Fruit fly (Drosophila melanogaster) whole organism, embryonic: ENCODE measurements around the gene CG14154.

ENCODE experiments used
- Abd-B ChIP-seq: fragments of 200-800 bp; sonication (Bioruptor generic); optimal IDR thresholded peaks from 2 replicates; lab custom pipeline; 2018; ENCODE audit warnings: missing biosample characterization, mild to moderate bottlenecking, missing genetic modification characterization, moderate library complexity
- Atf-2 ChIP-seq: fragments of 200-800 bp; sonication (Bioruptor generic); optimal IDR thresholded peaks from 2 replicates; lab custom pipeline; 2016; ENCODE audit warnings: missing biosample characterization, missing genetic modification characterization
- CG10209 ChIP-seq: fragments of 200-800 bp; sonication (Bioruptor generic); optimal IDR thresholded peaks from 3 replicates; lab custom pipeline; 2017; ENCODE audit warnings: missing biosample characterization, mild to moderate bottlenecking, missing genetic modification characterization, missing genetic modification reagents
- CG10366 ChIP-seq: fragments of 200-800 bp; sonication (Bioruptor generic); IDR thresholded peaks from 2 replicates; pipeline ENCODE4 v1.3.6; 2022; ENCODE audit warnings: missing biosample characterization, missing genetic modification characterization
- CG10565 ChIP-seq: fragments of 200-800 bp; sonication (Bioruptor generic); optimal IDR thresholded peaks from 3 replicates; lab custom pipeline; 2016; ENCODE audit warnings: missing biosample characterization, mild to moderate bottlenecking, missing genetic modification characterization
- CG11504 ChIP-seq: fragments of 200-800 bp; sonication (Bioruptor generic); optimal IDR thresholded peaks from 3 replicates; lab custom pipeline; 2019; ENCODE audit warnings: missing biosample characterization, mild to moderate bottlenecking, missing genetic modification characterization, moderate library complexity
- CG11723 ChIP-seq: fragments of 200-800 bp; sonication (Bioruptor generic); optimal IDR thresholded peaks from 2 replicates; lab custom pipeline; 2017; ENCODE audit warnings: missing biosample characterization, mild to moderate bottlenecking, missing genetic modification characterization
- CG12769 ChIP-seq: fragments of 200-800 bp; sonication (Bioruptor generic); optimal IDR thresholded peaks from 2 replicates; lab custom pipeline; 2019; ENCODE audit warnings: missing biosample characterization, mild to moderate bottlenecking, missing genetic modification characterization, moderate library complexity
- CG14441 ChIP-seq: fragments of 200-800 bp; sonication (Bioruptor generic); IDR thresholded peaks from 2 replicates; pipeline ENCODE4 v1.3.6; 2022; ENCODE audit warnings: missing biosample characterization, missing genetic modification characterization
- CG1529 ChIP-seq: fragments of 200-800 bp; sonication (Bioruptor generic); optimal IDR thresholded peaks from 3 replicates; lab custom pipeline; 2018; ENCODE audit warnings: missing biosample characterization, missing genetic modification characterization
- CG1647 ChIP-seq: fragments of 200-800 bp; sonication (Bioruptor generic); optimal IDR thresholded peaks from 3 replicates; lab custom pipeline; 2016; ENCODE audit warnings: missing biosample characterization, missing genetic modification characterization
- CG16863 ChIP-seq: fragments of 200-800 bp; sonication (Bioruptor generic); optimal IDR thresholded peaks from 3 replicates; lab custom pipeline; 2016; ENCODE audit warnings: missing biosample characterization, missing genetic modification characterization
- CG17186 ChIP-seq: fragments of 200-800 bp; sonication (Bioruptor generic); optimal IDR thresholded peaks from 3 replicates; lab custom pipeline; 2017; ENCODE audit warnings: missing biosample characterization, missing genetic modification reagents, missing genetic modification characterization
- CG17359 ChIP-seq: fragments of 200-800 bp; sonication (Bioruptor generic); optimal IDR thresholded peaks from 3 replicates; lab custom pipeline; 2018; ENCODE audit warnings: missing biosample characterization, mild to moderate bottlenecking, missing genetic modification characterization, moderate library complexity
- CG33213 ChIP-seq: fragments of 200-800 bp; sonication (Bioruptor generic); optimal IDR thresholded peaks from 3 replicates; lab custom pipeline; 2016; ENCODE audit warnings: missing biosample characterization, missing genetic modification characterization
- CG3847 ChIP-seq: fragments of 200-800 bp; sonication (Bioruptor generic); IDR thresholded peaks from 2 replicates; pipeline ENCODE4 v1.3.6; 2022; ENCODE audit warnings: missing biosample characterization, missing genetic modification characterization
- CG43689 ChIP-seq: fragments of 200-800 bp; sonication (Bioruptor generic); IDR thresholded peaks from 2 replicates; pipeline ENCODE4 v1.3.6; 2022; ENCODE audit warnings: missing biosample characterization, missing genetic modification characterization
- CG7963 ChIP-seq: fragments of 200-800 bp; sonication (Bioruptor generic); IDR thresholded peaks from 3 replicates; pipeline ENCODE4 v1.3.6; 2022; ENCODE audit warnings: missing biosample characterization, missing genetic modification characterization; ENCODE audit not compliant: partially characterized antibody
- CG8359 ChIP-seq: fragments of 200-800 bp; sonication (Bioruptor generic); optimal IDR thresholded peaks from 2 replicates; lab custom pipeline; 2017; ENCODE audit warnings: missing biosample characterization, mild to moderate bottlenecking, missing genetic modification characterization, borderline replicate concordance
- CG8765 ChIP-seq: fragments of 200-800 bp; sonication (Bioruptor generic); IDR thresholded peaks from 2 replicates; pipeline ENCODE4 v1.3.6; 2022; ENCODE audit warnings: missing biosample characterization, missing genetic modification characterization
- CG8924 ChIP-seq: fragments of 200-800 bp; optimal IDR thresholded peaks from 3 replicates; lab custom pipeline; 2019; ENCODE audit warnings: missing biosample characterization, mild to moderate bottlenecking, missing genetic modification characterization, moderate library complexity
- CG9215 ChIP-seq: fragments of 200-800 bp; sonication (Bioruptor generic); IDR thresholded peaks from 2 replicates; pipeline ENCODE4 v1.3.6; 2022; ENCODE audit warnings: missing biosample characterization, missing genetic modification characterization
- CG9797 ChIP-seq: fragments of 200-800 bp; sonication (Bioruptor generic); optimal IDR thresholded peaks from 3 replicates; lab custom pipeline; 2018; ENCODE audit warnings: missing biosample characterization, mild to moderate bottlenecking, missing genetic modification characterization
- CTCF ChIP-seq: fragments of 200-800 bp; sonication (Bioruptor generic); optimal IDR thresholded peaks from 2 replicates; lab custom pipeline; 2017; ENCODE audit warnings: missing biosample characterization, mild to moderate bottlenecking, missing genetic modification characterization, moderate library complexity
- Camta ChIP-seq: fragments of 200-800 bp; sonication (Bioruptor generic); optimal IDR thresholded peaks from 2 replicates; lab custom pipeline; 2016; ENCODE audit warnings: missing biosample characterization, missing genetic modification characterization
- Dp ChIP-seq: fragments of 200-800 bp; sonication (Bioruptor generic); optimal IDR thresholded peaks from 2 replicates; lab custom pipeline; 2018; ENCODE audit warnings: missing biosample characterization, mild to moderate bottlenecking, missing genetic modification characterization, moderate library complexity
- Ets97D ChIP-seq: fragments of 200-800 bp; sonication (Bioruptor generic); optimal IDR thresholded peaks from 3 replicates; lab custom pipeline; 2016; ENCODE audit warnings: missing biosample characterization, missing genetic modification characterization
- Fer1 ChIP-seq: fragments of 200-800 bp; sonication (Bioruptor generic); optimal IDR thresholded peaks from 2 replicates; lab custom pipeline; 2017; ENCODE audit warnings: missing biosample characterization, mild to moderate bottlenecking, missing genetic modification characterization
- Gsc ChIP-seq: fragments of 200-800 bp; sonication (Bioruptor generic); IDR thresholded peaks from 2 replicates; pipeline ENCODE4 v1.3.6; 2022; ENCODE audit warnings: missing biosample characterization, missing genetic modification characterization
- HLHmδ ChIP-seq: fragments of 200-800 bp; sonication (Bioruptor generic); optimal IDR thresholded peaks from 2 replicates; lab custom pipeline; 2018; ENCODE audit warnings: missing biosample characterization, mild to moderate bottlenecking, missing genetic modification characterization, moderate library complexity
- NfI ChIP-seq: fragments of 200-800 bp; sonication (Bioruptor generic); optimal IDR thresholded peaks from 3 replicates; lab custom pipeline; 2018; ENCODE audit warnings: missing biosample characterization, mild to moderate bottlenecking, missing genetic modification characterization, moderate library complexity
- Sry-β ChIP-seq: fragments of 200-800 bp; sonication (Bioruptor generic); optimal IDR thresholded peaks from 2 replicates; lab custom pipeline; 2018; ENCODE audit warnings: missing biosample characterization, mild to moderate bottlenecking, missing genetic modification characterization, moderate library complexity
- Ssrp ChIP-seq: fragments of 200-800 bp; sonication (Bioruptor generic); optimal IDR thresholded peaks from 2 replicates; lab custom pipeline; 2018; ENCODE audit warnings: missing biosample characterization, mild to moderate bottlenecking, missing genetic modification characterization, moderate library complexity
- Usf ChIP-seq: fragments of 200-800 bp; sonication (Bioruptor generic); optimal IDR thresholded peaks from 2 replicates; lab custom pipeline; 2017; ENCODE audit warnings: missing genotype, missing biosample characterization, missing genetic modification characterization
- abd-A ChIP-seq: fragments of 200-800 bp; sonication (Bioruptor generic); optimal IDR thresholded peaks from 3 replicates; lab custom pipeline; 2019; ENCODE audit warnings: missing biosample characterization, mild to moderate bottlenecking, missing genetic modification characterization, moderate library complexity
- amos ChIP-seq: fragments of 200-800 bp; sonication (Bioruptor generic); IDR thresholded peaks from 2 replicates; pipeline ENCODE4 v1.3.6; 2022; ENCODE audit warnings: missing biosample characterization, missing genetic modification characterization; ENCODE audit not compliant: partially characterized antibody
- az2 ChIP-seq: fragments of 200-800 bp; sonication (Bioruptor generic); optimal IDR thresholded peaks from 3 replicates; lab custom pipeline; 2016; ENCODE audit warnings: missing biosample characterization, missing genetic modification characterization
- bowl ChIP-seq: fragments of 200-800 bp; sonication (Bioruptor generic); IDR thresholded peaks from 2 replicates; pipeline ENCODE4 v1.3.6; 2022; ENCODE audit warnings: missing biosample characterization, missing genetic modification characterization
- cad ChIP-seq: fragments of >200 bp; optimal IDR thresholded peaks from 2 replicates; lab custom pipeline; 2017; ENCODE audit warnings: missing biosample characterization, missing genetic modification characterization
- crol ChIP-seq: fragments of 200-800 bp; sonication (Bioruptor generic); IDR thresholded peaks from 2 replicates; pipeline ENCODE4 v1.3.6; 2022; ENCODE audit warnings: missing biosample characterization, missing genetic modification characterization
- gce ChIP-seq: fragments of 200-800 bp; sonication (Bioruptor generic); IDR thresholded peaks from 3 replicates; pipeline ENCODE4 v1.3.6; 2022; ENCODE audit warnings: missing biosample characterization, missing genetic modification characterization
- insv ChIP-seq, 2 experiments: fragments of 200-800 bp; sonication (Bioruptor generic); optimal IDR thresholded peaks; 3 replicates each; lab custom pipeline; 2016 to 2018; ENCODE audit warnings: missing biosample characterization in 2 of 2, missing genetic modification characterization in 2 of 2
- kay ChIP-seq: fragments of 200-800 bp; sonication (Bioruptor generic); optimal IDR thresholded peaks from 2 replicates; lab custom pipeline; 2016; ENCODE audit warnings: missing biosample characterization, missing genetic modification characterization
- lmd ChIP-seq: fragments of 200-800 bp; sonication (Bioruptor generic); IDR thresholded peaks from 2 replicates; pipeline ENCODE4 v1.3.6; 2022; ENCODE audit warnings: missing biosample characterization, missing genetic modification characterization
- mirr ChIP-seq: fragments of 200-800 bp; sonication (Bioruptor generic); optimal IDR thresholded peaks from 3 replicates; lab custom pipeline; 2018; ENCODE audit warnings: missing biosample characterization, mild to moderate bottlenecking, missing genetic modification characterization
- nau ChIP-seq: fragments of 200-800 bp; sonication (Bioruptor generic); optimal IDR thresholded peaks from 3 replicates; lab custom pipeline; 2017; ENCODE audit warnings: missing biosample characterization, mild to moderate bottlenecking, missing genetic modification characterization, missing genetic modification reagents
- pros ChIP-seq: fragments of 200-800 bp; sonication (Bioruptor generic); optimal IDR thresholded peaks from 3 replicates; lab custom pipeline; 2019; ENCODE audit warnings: missing biosample characterization, mild to moderate bottlenecking, missing genetic modification characterization, moderate library complexity
- trem ChIP-seq: fragments of 200-800 bp; optimal IDR thresholded peaks from 3 replicates; lab custom pipeline; 2019; ENCODE audit warnings: missing biosample characterization, mild to moderate bottlenecking, missing genetic modification characterization, moderate library complexity
- wdn ChIP-seq: fragments of 200-800 bp; sonication (Bioruptor generic); IDR thresholded peaks from 2 replicates; pipeline ENCODE4 v1.3.6; 2022; ENCODE audit warnings: missing biosample characterization, missing genetic modification characterization
- wor ChIP-seq: fragments of 200-800 bp; sonication (Bioruptor generic); IDR thresholded peaks from 2 replicates; pipeline ENCODE4 v1.3.6; 2022; ENCODE audit warnings: missing biosample characterization, missing genetic modification characterization

Gene CG14154

DNA sequence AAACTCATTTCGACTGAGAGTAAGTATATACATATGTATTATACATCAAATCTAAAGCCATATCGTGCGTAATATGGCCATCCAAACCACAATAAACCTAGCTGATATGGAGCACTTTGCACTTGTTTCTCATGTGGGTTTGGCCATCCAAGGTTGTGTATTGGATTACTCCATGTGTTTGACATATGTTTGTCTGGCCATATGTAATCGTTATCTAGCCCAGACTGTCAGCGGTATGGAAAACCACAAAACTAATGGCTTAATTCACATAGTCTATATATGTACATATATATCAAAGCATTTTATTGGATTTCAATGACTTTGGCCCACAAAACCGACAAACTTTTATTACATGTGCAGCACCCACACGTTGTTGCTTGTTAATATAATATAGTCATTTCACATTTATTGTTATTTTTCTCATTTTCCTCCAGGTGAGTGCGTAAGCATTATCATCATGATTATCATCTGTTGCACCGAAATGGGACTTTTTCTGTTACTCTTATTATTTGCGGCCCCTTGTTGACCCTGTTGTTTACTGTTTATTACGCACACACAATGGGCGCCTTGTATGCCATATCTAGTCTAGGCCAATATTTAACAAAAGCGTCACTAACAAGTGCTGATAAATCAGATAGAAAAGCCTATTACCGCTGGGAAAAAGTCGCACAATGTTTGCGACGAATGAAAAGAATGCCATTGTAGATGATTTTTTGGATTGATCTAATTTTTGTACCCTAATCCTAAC is 14.9 kb downstream of the CG14154 start (continued):
- TF ChIP-seq cad (GFP tag; lab: Kevin White, UChicago) (no peak), CG11723 (GFP tag; lab: Kevin White, UChicago) (peak; percentile 70), Abd-B (GFP tag; lab: Kevin White, UChicago) (no peak), insv (GFP tag; optimal IDR thresholded peaks at IDR 0.05; lab: Kevin White, UChicago) (no peak), CG8359 (GFP tag; lab: Kevin White, UChicago) (peak; percentile 28), lmd (GFP tag; lab: Robert Waterston, UW) (no peak), HLHmδ (GFP tag; lab: Kevin White, UChicago) (no peak), CG7963 (no peak), CTCF (GFP tag; lab: Kevin White, UChicago) (peak; percentile 14), CG33213 (GFP tag; lab: Kevin White, UChicago) (peak; percentile 80), CG3847 (GFP tag; lab: Robert Waterston, UW) (no peak), Ssrp (tag; lab: Kevin White, UChicago) (no peak), CG1529 (GFP tag; lab: Kevin White, UChicago) (peak; percentile 67), CG11504 (tag; lab: Kevin White, UChicago) (peak; percentile 65), CG16863 (GFP tag; lab: Kevin White, UChicago) (peak; percentile 40), wdn (GFP tag; lab: Robert Waterston, UW) (no peak), wor (GFP tag; lab: Robert Waterston, UW) (no peak), CG12769 (tag; lab: Kevin White, UChicago) (peak; percentile 70), CG17186 (GFP tag; lab: Kevin White, UChicago) (no peak), mirr (GFP tag; lab: Kevin White, UChicago) (peak; percentile 49), CG8765 (GFP tag; lab: Robert Waterston, UW) (no peak), NfI (GFP tag; lab: Kevin White, UChicago) (peak; percentile 48), pros (no peak), trem (tag; lab: Kevin White, UChicago) (peak; percentile 0), Ets97D (GFP tag; lab: Kevin White, UChicago) (peak; percentile 19), CG10565 (GFP tag; lab: Kevin White, UChicago) (no peak), Usf (no peak), nau (GFP tag; lab: Kevin White, UChicago) (peak; percentile 86), CG10366 (0 out of 2 replicates have a peak, but pooled peaks have one; percentile 15), CG10209 (GFP tag; lab: Kevin White, UChicago) (peak; percentile 82), amos (no peak), crol (GFP tag; lab: Robert Waterston, UW) (no peak), CG8924 (tag; lab: Kevin White, UChicago) (peak; percentile 59), Camta (GFP tag; lab: Kevin White, UChicago) (peak; percentile 68), CG1647 (peak; percentile 71), bowl (GFP tag; lab: Robert Waterston, UW) (no peak), az2 (GFP tag; lab: Kevin White, UChicago) (peak; percentile 32), gce (GFP tag; lab: Robert Waterston, UW) (no peak), CG9215 (GFP tag; lab: Robert Waterston, UW) (no peak), Gsc (GFP tag; lab: Robert Waterston, UW) (no peak), Sry-β (peak; percentile 26), Dp (GFP tag; lab: Kevin White, UChicago) (no peak), Fer1 (GFP tag; lab: Kevin White, UChicago) (peak; percentile 74), Atf-2 (peak; percentile 32), abd-A (tag; lab: Kevin White, UChicago) (no peak), kay (GFP tag; lab: Kevin White, UChicago) (peak; percentile 45), CG9797 (GFP tag; lab: Kevin White, UChicago) (no peak), CG14441 (GFP tag; lab: Robert Waterston, UW) (peak; percentile 20; the same call in 1 of the 2 replicates), CG43689 (GFP tag; lab: Robert Waterston, UW) (no peak), CG17359 (tag; lab: Kevin White, UChicago) (peak; percentile 85)
